Worm (Caenorhabditis elegans) whole organism, young adult: ENCODE results near the gene dnc-3.

Source experiments
- B0261.1 ChIP-seq: sonication (generic microtip); optimal IDR thresholded peaks from 2 replicates; lab custom pipeline; 2016; ENCODE audit warnings: mild to moderate bottlenecking, missing genetic modification characterization, moderate library complexity, missing compliant biosample characterization
- C06A6.2 ChIP-seq: fragments of 200-800 bp; sonication (Bioruptor generic); conservative IDR thresholded peaks from 2 replicates; pipeline ENCODE4 v1.3.6; 2022; ENCODE audit warnings: missing genetic modification characterization, missing compliant biosample characterization
- F52B5.7 ChIP-seq: sonication (generic microtip); optimal IDR thresholded peaks from 2 replicates; lab custom pipeline; 2016; ENCODE audit warnings: mild to moderate bottlenecking, missing genetic modification characterization, missing compliant biosample characterization
- F57C9.4 ChIP-seq: sonication (generic microtip); optimal IDR thresholded peaks from 2 replicates; lab custom pipeline; 2017; ENCODE audit warnings: mild to moderate bottlenecking, missing genetic modification characterization, missing compliant biosample characterization
- T26A5.8 ChIP-seq: sonication (generic microtip); optimal IDR thresholded peaks from 2 replicates; lab custom pipeline; 2016; ENCODE audit warnings: missing genetic modification characterization, missing compliant biosample characterization
- Y56A3A.18 ChIP-seq: fragments of 200-800 bp; sonication (Bioruptor generic); IDR thresholded peaks from 2 replicates; pipeline ENCODE4 v1.3.6; 2022; ENCODE audit warnings: missing genetic modification reagents, missing genetic modification characterization, missing compliant biosample characterization
- athp-1 ChIP-seq: sonication (generic microtip); optimal IDR thresholded peaks from 2 replicates; lab custom pipeline; 2017; ENCODE audit warnings: mild to moderate bottlenecking, missing genetic modification characterization, missing compliant biosample characterization
- attf-6 ChIP-seq: fragments of 200-800 bp; sonication (Bioruptor generic); IDR thresholded peaks from 2 replicates; pipeline ENCODE4 v1.3.6; 2022; ENCODE audit warnings: missing genetic modification reagents, missing genetic modification characterization, missing compliant biosample characterization
- ceh-91 ChIP-seq: fragments of 200-800 bp; sonication (Bioruptor generic); IDR thresholded peaks from 2 replicates; pipeline ENCODE4 v1.3.6; 2022; ENCODE audit warnings: missing genetic modification reagents, missing genetic modification characterization, missing compliant biosample characterization
- dox-1 ChIP-seq: fragments of 200-800 bp; sonication (Bioruptor generic); IDR thresholded peaks from 2 replicates; pipeline ENCODE4 v1.3.6; 2022; ENCODE audit warnings: missing genetic modification reagents, missing genetic modification characterization, missing compliant biosample characterization
- dpff-1 ChIP-seq: sonication (generic microtip); optimal IDR thresholded peaks from 2 replicates; lab custom pipeline; 2017; ENCODE audit warnings: mild to moderate bottlenecking, missing genetic modification characterization, missing compliant biosample characterization
- ets-4 ChIP-seq: fragments of 200-800 bp; sonication (Bioruptor generic); optimal IDR thresholded peaks from 2 replicates; lab custom pipeline; 2018; ENCODE audit warnings: mild to moderate bottlenecking, missing genetic modification characterization, missing compliant biosample characterization
- fkh-3 ChIP-seq: sonication (generic microtip); optimal IDR thresholded peaks from 2 replicates; lab custom pipeline; 2016; ENCODE audit warnings: mild to moderate bottlenecking, missing genetic modification characterization, missing compliant biosample characterization
- hsf-1 ChIP-seq: fragments of 200-800 bp; sonication (Bioruptor generic); IDR thresholded peaks from 2 replicates; pipeline ENCODE4 v1.3.6; 2022; ENCODE audit warnings: missing genetic modification reagents, missing genetic modification characterization, missing compliant biosample characterization
- lin-26 ChIP-seq: fragments of 200-800 bp; sonication (Bioruptor generic); IDR thresholded peaks from 2 replicates; pipeline ENCODE4 v1.3.6; 2022; ENCODE audit warnings: missing genetic modification reagents, missing genetic modification characterization, missing compliant biosample characterization
- lin-35 ChIP-seq, 3 experiments: fragments of 150-350 bp in 2 of 3; sonication (generic microtip) in 1 of 3; optimal IDR thresholded peaks; 2 replicates each; lab custom pipeline; 2014 to 2018; ENCODE audit warnings: missing biosample characterization in 3 of 3, missing genetic modification characterization in 3 of 3, missing genetic modification reagents in 3 of 3
- lin-40 ChIP-seq: sonication (generic microtip); optimal IDR thresholded peaks from 2 replicates; lab custom pipeline; 2016; ENCODE audit warnings: missing genetic modification characterization, mild to moderate bottlenecking, missing compliant biosample characterization, missing genotype, missing genetic modification reagents
- lir-1 ChIP-seq: fragments of 200-800 bp; sonication (Bioruptor generic); conservative IDR thresholded peaks from 2 replicates; pipeline ENCODE4 v1.3.6; 2022; ENCODE audit warnings: missing genetic modification reagents, missing genetic modification characterization, missing compliant biosample characterization
- madf-8 ChIP-seq: fragments of 200-800 bp; sonication (Bioruptor generic); conservative IDR thresholded peaks from 2 replicates; pipeline ENCODE4 v1.3.6; 2022; ENCODE audit warnings: missing genetic modification reagents, missing genetic modification characterization, missing compliant biosample characterization
- mxl-1 ChIP-seq: sonication (generic microtip); optimal IDR thresholded peaks from 2 replicates; lab custom pipeline; 2016; ENCODE audit warnings: missing genetic modification characterization, missing compliant biosample characterization
- nfyb-1 ChIP-seq: fragments of 200-800 bp; sonication (Bioruptor generic); IDR thresholded peaks from 2 replicates; pipeline ENCODE4 v1.3.6; 2022; ENCODE audit warnings: missing genetic modification reagents, missing genetic modification characterization, missing compliant biosample characterization
- nhr-120 ChIP-seq: fragments of 200-800 bp; sonication (Bioruptor generic); IDR thresholded peaks from 2 replicates; pipeline ENCODE4 v1.3.6; 2022; ENCODE audit warnings: missing genetic modification characterization, missing compliant biosample characterization
- nhr-80 ChIP-seq: sonication (generic microtip); optimal IDR thresholded peaks from 2 replicates; lab custom pipeline; 2016; ENCODE audit warnings: missing genetic modification characterization, missing compliant biosample characterization
- sdz-38 ChIP-seq: sonication (generic microtip); optimal IDR thresholded peaks from 2 replicates; lab custom pipeline; 2016; ENCODE audit warnings: missing genotype, missing genetic modification characterization, missing compliant biosample characterization
- snpc-1.3 ChIP-seq: sonication (generic microtip); optimal IDR thresholded peaks from 2 replicates; lab custom pipeline; 2017; ENCODE audit warnings: missing genetic modification characterization, mild to moderate bottlenecking, missing compliant biosample characterization, antibody characterized with exemption, moderate library complexity, missing genotype, missing genetic modification reagents; ENCODE audit not compliant: insufficient read depth
- snpc-3.4 ChIP-seq: sonication (generic microtip); optimal IDR thresholded peaks from 2 replicates; lab custom pipeline; 2017; ENCODE audit warnings: missing genetic modification characterization, mild to moderate bottlenecking, missing compliant biosample characterization, antibody characterized with exemption, moderate library complexity, missing genotype, missing genetic modification reagents
- unc-130 ChIP-seq: sonication (generic microtip); optimal IDR thresholded peaks from 2 replicates; lab custom pipeline; 2016; ENCODE audit warnings: missing genetic modification reagents, missing genetic modification characterization, missing compliant biosample characterization
- unc-62 ChIP-seq: fragments of 150-350 bp; optimal IDR thresholded peaks from 2 replicates; lab custom pipeline; 2014; ENCODE audit warnings: missing biosample characterization, missing genetic modification reagents, missing genetic modification characterization
- ztf-6 ChIP-seq: fragments of 200-800 bp; sonication (Bioruptor generic); IDR thresholded peaks from 2 replicates; pipeline ENCODE4 v1.3.6; 2022; ENCODE audit warnings: missing genetic modification reagents, missing genetic modification characterization, missing compliant biosample characterization

dnc-3 gene

DNA sequence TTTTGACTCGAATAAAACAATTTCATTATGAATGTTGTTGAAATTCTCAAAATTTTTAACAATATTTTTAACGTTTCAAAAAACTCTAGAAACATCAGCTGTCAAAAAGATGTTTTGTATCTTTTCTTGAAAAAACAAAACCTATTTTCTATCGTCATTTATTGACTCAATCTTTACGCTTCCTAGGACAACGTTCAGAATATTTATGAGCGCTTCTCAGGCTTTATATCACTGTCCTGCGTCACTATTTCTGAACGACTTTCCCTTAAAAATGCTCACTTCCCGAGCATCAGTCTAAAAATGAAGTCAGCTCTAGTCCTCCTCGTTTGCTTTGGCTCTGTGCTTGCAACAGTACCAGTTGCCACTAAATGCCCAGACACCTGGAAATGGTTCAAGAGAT is 24.6 kb downstream of the dnc-3 start, which contains the start of gene clec-133:
Gene clec-133, plus strand, starts transcription at position 301 of the 400 bp plus-strand sequence.
- TF ChIP-seq ztf-6 (GFP tag; lab: Robert Waterston, UW) (no peak), sdz-38 (tag; lab: Kevin White, UChicago) (no peak), snpc-3.4 (no peak), F57C9.4 (tag; lab: Kevin White, UChicago) (no peak), dpff-1 (tag; lab: Kevin White, UChicago) (no peak), C06A6.2 (GFP tag; lab: Robert Waterston, UW) (no peak), unc-62 (no peak), snpc-1.3 (tag; lab: Kevin White, UChicago) (no peak), nhr-120 (GFP tag; lab: Robert Waterston, UW) (no peak), ets-4 (GFP tag; lab: Kevin White, UChicago) (no peak), lir-1 (GFP tag; lab: Robert Waterston, UW) (no peak), hsf-1 (no peak)

DNA sequence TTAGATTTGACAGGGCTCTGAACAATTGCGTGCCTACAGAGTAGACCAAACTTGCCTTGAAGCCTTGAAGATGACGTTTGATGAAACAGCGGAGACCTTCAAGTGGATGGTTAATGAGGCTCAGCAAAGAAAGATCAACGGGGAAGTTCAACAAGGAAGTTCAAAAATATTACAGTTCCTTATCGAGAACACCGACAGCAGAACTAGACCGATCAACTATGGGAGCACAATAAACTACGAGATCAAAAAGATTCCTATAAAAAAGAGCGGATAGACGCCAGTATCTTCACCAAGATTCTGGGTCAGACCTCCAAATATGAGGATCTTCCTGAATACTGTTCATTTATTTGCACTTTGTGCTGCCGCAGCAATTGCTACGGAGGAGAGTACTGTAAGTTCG is 26.2 kb downstream of the dnc-3 start, which contains the start of gene clec-134:
Gene clec-134, plus strand, starts transcription at position 301 of the 400 bp plus-strand sequence.
- TF ChIP-seq lin-40 (no peak), lin-26 (no peak), F52B5.7 (tag; lab: Kevin White, UChicago) (no peak)
- TF ChIP-seq, all 124 proteins: peak for 0

DNA sequence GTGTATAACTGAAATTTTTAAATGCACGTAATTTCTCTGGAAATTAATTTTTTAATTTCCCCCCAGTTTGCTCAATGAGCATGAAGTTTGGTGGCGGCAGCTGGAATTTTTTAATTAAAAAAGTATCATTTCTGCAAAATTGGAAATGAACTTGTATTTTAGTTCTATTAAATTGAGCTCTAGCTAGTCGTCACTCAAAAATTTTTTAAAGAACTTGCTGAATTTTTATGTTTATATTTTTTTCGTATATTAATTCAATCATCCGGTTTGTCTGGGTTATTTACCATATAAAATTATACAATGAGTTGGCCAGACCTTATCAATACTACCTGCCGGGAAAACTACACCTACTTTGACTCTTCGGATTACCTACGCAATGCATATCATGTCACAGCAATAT is 28.2 kb downstream of the dnc-3 start, which contains the start of gene srh-59:
Gene srh-59, plus strand, starts transcription at position 301 of the 400 bp plus-strand sequence.
- TF ChIP-seq madf-8 (GFP tag; lab: Robert Waterston, UW) (no peak), fkh-3 (tag; lab: Kevin White, UChicago) (no peak)

DNA sequence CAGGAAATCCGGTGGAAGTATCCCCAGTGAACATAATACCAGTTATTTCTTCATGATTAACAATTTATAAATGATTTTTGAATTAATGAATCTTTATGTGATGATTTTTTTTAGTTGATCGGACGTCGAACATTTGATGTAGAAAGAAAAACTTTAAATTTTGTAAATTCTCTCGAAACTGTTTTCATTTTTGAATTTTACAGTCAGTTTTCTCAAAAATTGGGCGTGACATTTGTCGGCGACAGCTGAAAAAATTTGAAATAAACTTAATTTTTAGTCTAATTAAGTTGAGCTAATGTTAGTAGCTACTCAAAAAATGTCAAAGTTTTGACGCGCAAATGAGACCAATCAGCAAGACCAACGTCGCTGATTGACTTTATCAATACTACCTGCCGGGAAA is 29.9 kb downstream of the dnc-3 start, which contains the start of gene srh-60:
Gene srh-60, plus strand, starts transcription at position 301 of the 400 bp plus-strand sequence.
- TF ChIP-seq B0261.1 (tag; lab: Kevin White, UChicago), result no peak
- TF ChIP-seq attf-6, result no peak
- TF ChIP-seq unc-130, result no peak

DNA sequence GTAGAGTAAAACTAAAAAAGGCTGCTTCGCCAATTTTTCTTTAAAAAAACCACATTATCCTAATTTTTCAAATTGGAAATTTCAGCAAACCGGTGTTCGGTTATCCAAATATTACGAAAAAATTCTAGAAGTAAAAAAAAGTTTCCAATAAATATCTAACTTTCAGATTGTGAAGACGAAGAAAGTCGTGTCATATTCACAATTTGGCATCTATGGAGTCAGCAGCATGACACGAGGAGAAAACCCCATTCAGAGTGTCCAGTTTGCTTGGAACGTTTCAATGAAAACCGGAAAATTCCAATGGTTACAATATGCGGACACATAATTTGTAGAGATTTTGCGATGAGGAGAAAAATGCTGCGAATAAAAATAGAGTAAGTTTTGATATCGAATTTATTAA is 41.8 kb downstream of the dnc-3 start, which contains the start of gene Y49F6A.12:
Gene Y49F6A.12, plus strand, starts transcription at position 301 of the 400 bp plus-strand sequence.
- no peak for TF ChIP-seq lin-26
- TF ChIP-seq dox-1, result no peak
- TF ChIP-seq snpc-3.4, result no peak
- TF ChIP-seq nfyb-1, result no peak
- no peak for TF ChIP-seq mxl-1 (tag; lab: Kevin White, UChicago)
- no peak for TF ChIP-seq nhr-80

DNA sequence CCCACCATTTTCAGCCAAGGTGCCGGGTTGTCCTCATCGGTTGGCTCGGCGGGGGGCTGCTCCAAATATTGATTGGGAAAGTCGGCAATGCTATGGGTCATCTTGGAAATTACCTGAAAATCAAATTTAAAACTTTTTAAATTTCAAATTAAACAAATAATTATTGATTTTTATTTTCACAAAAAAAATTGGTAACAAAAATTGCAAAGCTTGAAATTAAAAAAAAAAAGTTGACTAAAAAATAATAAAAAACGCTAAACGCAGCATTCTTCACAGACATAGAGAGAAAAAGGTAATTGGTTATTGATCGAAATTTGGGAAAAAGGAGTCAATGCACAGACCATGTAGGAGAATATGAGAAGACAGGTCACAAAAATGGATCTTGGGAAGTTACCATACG is 45.2 kb downstream of the dnc-3 start, which contains the start of gene Y49F6A.11:
Gene Y49F6A.11, minus strand, starts transcription at position 101 of the 400 bp plus-strand sequence.
- TF ChIP-seq T26A5.8 (tag; lab: Kevin White, UChicago), result no peak
- TF ChIP-seq Y56A3A.18 (GFP tag; lab: Robert Waterston, UW), result no peak
- TF ChIP-seq lin-35 (GFP tag; optimal IDR thresholded peaks at IDR 0.05; lab: Kevin White, UChicago), result no peak
- TF ChIP-seq ceh-91 (GFP tag; lab: Robert Waterston, UW), result no peak
- no peak for TF ChIP-seq athp-1 (tag; lab: Kevin White, UChicago)
- TF ChIP-seq, all 124 proteins: peak for 0
